Fruit fly (Drosophila melanogaster) whole organism, prepupa: ENCODE data around the gene CG12224.

Experiments
- CG15336 ChIP-seq: fragments of 200-800 bp; sonication (Bioruptor generic); IDR thresholded peaks from 2 replicates; pipeline ENCODE4 v1.3.6; 2022; ENCODE audit warnings: missing biosample characterization, missing genetic modification characterization
- CG6163 ChIP-seq: fragments of 200-800 bp; sonication (Bioruptor generic); IDR thresholded peaks from 3 replicates; pipeline ENCODE4 v1.3.6; 2022; ENCODE audit warnings: missing biosample characterization, missing genetic modification characterization
- CG6854 ChIP-seq: fragments of 200-800 bp; sonication (Bioruptor generic); optimal IDR thresholded peaks from 2 replicates; lab custom pipeline; 2017; ENCODE audit warnings: missing biosample characterization, mild to moderate bottlenecking, missing genetic modification characterization
- CG8319 ChIP-seq: fragments of 200-800 bp; sonication (Bioruptor generic); optimal IDR thresholded peaks from 3 replicates; lab custom pipeline; 2016; ENCODE audit warnings: missing biosample characterization, missing genetic modification characterization
- Eip75B ChIP-seq: fragments of 200-800 bp; sonication (Bioruptor generic); optimal IDR thresholded peaks from 3 replicates; lab custom pipeline; 2016; ENCODE audit warnings: missing biosample characterization, missing genetic modification characterization
- Hr38 ChIP-seq: sonication (Bioruptor generic); optimal IDR thresholded peaks from 2 replicates; lab custom pipeline; 2016; ENCODE audit warnings: missing biosample characterization, missing genetic modification characterization
- OdsH ChIP-seq: fragments of 200-800 bp; sonication (Bioruptor generic); optimal IDR thresholded peaks from 3 replicates; lab custom pipeline; 2016; ENCODE audit warnings: missing biosample characterization, missing genetic modification characterization
- Sox102F ChIP-seq: fragments of 200-800 bp; sonication (Bioruptor generic); optimal IDR thresholded peaks from 2 replicates; lab custom pipeline; 2016; ENCODE audit warnings: missing biosample characterization, mild to moderate bottlenecking, missing genetic modification characterization
- lz ChIP-seq: fragments of 200-800 bp; sonication (Bioruptor generic); optimal IDR thresholded peaks from 3 replicates; lab custom pipeline; 2016; ENCODE audit warnings: missing biosample characterization, missing genetic modification characterization
- net ChIP-seq: fragments of 200-800 bp; sonication (Bioruptor generic); optimal IDR thresholded peaks from 3 replicates; lab custom pipeline; 2016; ENCODE audit warnings: missing biosample characterization, missing genetic modification characterization
- pdm3 ChIP-seq: fragments of 200-800 bp; sonication (Bioruptor generic); optimal IDR thresholded peaks from 3 replicates; lab custom pipeline; 2016; ENCODE audit warnings: missing biosample characterization, missing genetic modification characterization
- salr ChIP-seq, 2 experiments: fragments of 200-800 bp; sonication (Bioruptor generic); optimal IDR thresholded peaks; 3 replicates each; lab custom pipeline; 2016 to 2018; ENCODE audit warnings: missing biosample characterization in 2 of 2, missing genetic modification characterization in 2 of 2, mild to moderate bottlenecking in 1 of 2

- TF ChIP-seq salr (GFP tag; optimal IDR thresholded peaks at IDR 0.05; lab: Kevin White, UChicago) (no peak), CG15336 (GFP tag; lab: Robert Waterston, UW) (no peak), net (GFP tag; lab: Kevin White, UChicago) (no peak), Sox102F (no peak), lz (GFP tag; lab: Kevin White, UChicago) (no peak), pdm3 (GFP tag; lab: Kevin White, UChicago) (no peak), CG6163 (GFP tag; lab: Robert Waterston, UW) (no peak), Eip75B (no peak), OdsH (GFP tag; lab: Kevin White, UChicago) (no peak), CG6854 (GFP tag; lab: Kevin White, UChicago) (no peak), Hr38 (GFP tag; lab: Kevin White, UChicago) (no peak), CG8319 (GFP tag; lab: Kevin White, UChicago) (no peak)
Measured at dm6 chr3R:11999074-11999473, 17.2 kb upstream of the CG12224 start, which contains the start of gene Ect3.
